Fruit fly (Drosophila melanogaster) whole organism, wandering third instar larva: Measurements from ENCODE around the gene CG13390.

Source experiments
- Abd-B ChIP-seq: fragments of >200 bp; optimal IDR thresholded peaks from 2 replicates; lab custom pipeline; 2017; ENCODE audit warnings: missing biosample characterization, missing genetic modification characterization
- CG32264 ChIP-seq: fragments of 200-800 bp; sonication (Bioruptor generic); optimal IDR thresholded peaks from 2 replicates; lab custom pipeline; 2016; ENCODE audit warnings: missing biosample characterization, missing genetic modification characterization
- CG9705 ChIP-seq: fragments of 200-800 bp; sonication (Bioruptor generic); optimal IDR thresholded peaks from 2 replicates; lab custom pipeline; 2018; ENCODE audit warnings: missing biosample characterization, mild to moderate bottlenecking, missing genetic modification characterization
- CrebA ChIP-seq: fragments of 200-800 bp; sonication (Bioruptor generic); optimal IDR thresholded peaks from 2 replicates; lab custom pipeline; 2016; ENCODE audit warnings: missing biosample characterization, mild to moderate bottlenecking, missing genetic modification characterization, borderline replicate concordance
- Dfd ChIP-seq: fragments of >200 bp; optimal IDR thresholded peaks from 2 replicates; lab custom pipeline; 2017; ENCODE audit warnings: missing biosample characterization, missing genetic modification characterization
- Dif ChIP-seq: fragments of 200-275, 200-300 bp; sonication (Bioruptor generic); optimal IDR thresholded peaks from 2 replicates; lab custom pipeline; 2018; ENCODE audit warnings: missing biosample characterization, missing genetic modification characterization; ENCODE audit not compliant: partially characterized antibody
- GATAd ChIP-seq: sonication (Bioruptor generic); optimal IDR thresholded peaks from 2 replicates; lab custom pipeline; 2016; ENCODE audit warnings: missing biosample characterization, missing genetic modification characterization
- HLH106 ChIP-seq: fragments of 200-800 bp; optimal IDR thresholded peaks from 3 replicates; lab custom pipeline; 2019; ENCODE audit warnings: missing biosample characterization, mild to moderate bottlenecking, missing genetic modification characterization, moderate library complexity
- Hnf4 ChIP-seq: fragments of 200-800 bp; sonication (Bioruptor generic); optimal IDR thresholded peaks from 2 replicates; lab custom pipeline; 2016; ENCODE audit warnings: missing biosample characterization, mild to moderate bottlenecking, missing genetic modification characterization
- Hr78 ChIP-seq: fragments of >200 bp; optimal IDR thresholded peaks from 2 replicates; lab custom pipeline; 2017; ENCODE audit warnings: missing biosample characterization, missing genetic modification characterization
- Hr83 ChIP-seq: fragments of 200-300 bp; sonication (Bioruptor generic); optimal IDR thresholded peaks from 2 replicates; lab custom pipeline; 2016; ENCODE audit warnings: missing biosample characterization, mild to moderate bottlenecking, missing genetic modification characterization, moderate library complexity; ENCODE audit not compliant: poor library complexity, severe bottlenecking
- Jra ChIP-seq: sonication (Bioruptor generic); optimal IDR thresholded peaks from 2 replicates; lab custom pipeline; 2016; ENCODE audit warnings: missing biosample characterization, missing genetic modification characterization
- Mio ChIP-seq: sonication (Bioruptor generic); optimal IDR thresholded peaks from 2 replicates; lab custom pipeline; 2016; ENCODE audit warnings: missing biosample characterization, missing genetic modification characterization
- Myc ChIP-seq: fragments of >200 bp; optimal IDR thresholded peaks from 2 replicates; lab custom pipeline; 2017
- N ChIP-seq: fragments of >200 bp; optimal IDR thresholded peaks from 2 replicates; lab custom pipeline; 2018; ENCODE audit warnings: missing biosample characterization, missing external identifiers, missing genetic modification characterization
- OdsH ChIP-seq: fragments of 200-800 bp; sonication (Bioruptor generic); optimal IDR thresholded peaks from 2 replicates; lab custom pipeline; 2016; ENCODE audit warnings: missing biosample characterization, mild to moderate bottlenecking, missing genetic modification characterization
- Rel ChIP-seq, 2 experiments: fragments of 200-800 bp; sonication (Bioruptor generic) in 1 of 2; optimal IDR thresholded peaks; 2 replicates in 1 of 2; 3 replicates in 1 of 2; lab custom pipeline; 2016 to 2019; ENCODE audit warnings: mild to moderate bottlenecking in 2 of 2, missing biosample characterization in 2 of 2, missing genetic modification characterization in 2 of 2, moderate library complexity in 1 of 2
- Sp1 ChIP-seq: fragments of 200-800 bp; sonication (Bioruptor generic); optimal IDR thresholded peaks from 3 replicates; lab custom pipeline; 2019; ENCODE audit warnings: missing biosample characterization, mild to moderate bottlenecking, missing genetic modification characterization, moderate library complexity
- Vsx2 ChIP-seq: fragments of 200-300, 225-300 bp; sonication (Bioruptor generic); optimal IDR thresholded peaks from 2 replicates; lab custom pipeline; 2018; ENCODE audit warnings: missing biosample characterization, missing genetic modification characterization; ENCODE audit not compliant: partially characterized antibody
- br ChIP-seq: fragments of 200-800 bp; sonication (Bioruptor generic); optimal IDR thresholded peaks from 2 replicates; lab custom pipeline; 2016; ENCODE audit warnings: missing biosample characterization, missing genetic modification characterization
- brk ChIP-seq: fragments of 200-800 bp; sonication (Bioruptor generic); optimal IDR thresholded peaks from 2 replicates; lab custom pipeline; 2016; ENCODE audit warnings: missing biosample characterization, mild to moderate bottlenecking, missing genetic modification characterization
- dl ChIP-seq, 2 experiments: fragments of 175-275, 200-275 bp in 1 of 2; fragments of 200-275 bp in 1 of 2; sonication (Bioruptor generic); optimal IDR thresholded peaks; lab custom pipeline; 2018; ENCODE audit warnings: mild to moderate bottlenecking in 2 of 2, missing biosample characterization in 2 of 2, missing genetic modification characterization in 2 of 2, moderate library complexity in 2 of 2; ENCODE audit not compliant: partially characterized antibody in 2 of 2, insufficient read depth in 1 of 2
- dmrt93B ChIP-seq: fragments of 200-800 bp; sonication (Bioruptor generic); optimal IDR thresholded peaks from 2 replicates; lab custom pipeline; 2018; ENCODE audit warnings: missing biosample characterization, mild to moderate bottlenecking, missing genetic modification characterization
- dsf ChIP-seq: sonication (Bioruptor generic); optimal IDR thresholded peaks from 2 replicates; lab custom pipeline; 2016; ENCODE audit warnings: missing biosample characterization, missing genetic modification characterization, borderline replicate concordance
- ey ChIP-seq: fragments of 200-800 bp; sonication (Bioruptor generic); optimal IDR thresholded peaks from 2 replicates; lab custom pipeline; 2016; ENCODE audit warnings: missing biosample characterization, missing genetic modification characterization
- foxo ChIP-seq, 2 experiments: fragments of 200-800 bp; sonication (Bioruptor generic); optimal IDR thresholded peaks; 2 replicates in 1 of 2; 3 replicates in 1 of 2; lab custom pipeline; 2016 to 2017; ENCODE audit warnings: missing biosample characterization in 2 of 2, missing genetic modification characterization in 2 of 2
- fru ChIP-seq: fragments of 200-800 bp; sonication (Bioruptor generic); optimal IDR thresholded peaks from 3 replicates; lab custom pipeline; 2016; ENCODE audit warnings: missing biosample characterization, mild to moderate bottlenecking, missing genetic modification characterization
- h ChIP-seq: fragments of 200-800 bp; sonication (Bioruptor generic); optimal IDR thresholded peaks from 3 replicates; lab custom pipeline; 2016; ENCODE audit warnings: missing biosample characterization, mild to moderate bottlenecking, missing genetic modification characterization
- jim ChIP-seq: fragments of 175-275, 200-325 bp; sonication (Bioruptor generic); optimal IDR thresholded peaks from 2 replicates; lab custom pipeline; 2016; ENCODE audit warnings: missing biosample characterization, mild to moderate bottlenecking, missing genetic modification characterization
- lola ChIP-seq: fragments of >200 bp; optimal IDR thresholded peaks from 2 replicates; lab custom pipeline; 2017; ENCODE audit warnings: missing biosample characterization, missing genetic modification characterization
- pan ChIP-seq: fragments of >200 bp; optimal IDR thresholded peaks from 2 replicates; lab custom pipeline; 2017
- psq ChIP-seq: fragments of 200-800 bp; sonication (Bioruptor generic); optimal IDR thresholded peaks from 3 replicates; lab custom pipeline; 2017; ENCODE audit warnings: missing biosample characterization, mild to moderate bottlenecking, missing genetic modification characterization, moderate library complexity
- rgr ChIP-seq: fragments of 200-800 bp; sonication (Bioruptor generic); optimal IDR thresholded peaks from 3 replicates; lab custom pipeline; 2016; ENCODE audit warnings: missing biosample characterization, mild to moderate bottlenecking, missing genetic modification characterization
- sage ChIP-seq: fragments of 200-800 bp; sonication (Bioruptor generic); optimal IDR thresholded peaks from 2 replicates; lab custom pipeline; 2016; ENCODE audit warnings: missing biosample characterization, mild to moderate bottlenecking, missing genetic modification characterization
- sv ChIP-seq: fragments of 200-800 bp; sonication (Bioruptor generic); optimal IDR thresholded peaks from 3 replicates; lab custom pipeline; 2016; ENCODE audit warnings: missing biosample characterization, missing genetic modification characterization
- tai ChIP-seq: sonication (Bioruptor generic); optimal IDR thresholded peaks from 2 replicates; lab custom pipeline; 2016; ENCODE audit warnings: missing biosample characterization, missing genetic modification characterization
- usp ChIP-seq: fragments of >200 bp; optimal IDR thresholded peaks from 2 replicates; lab custom pipeline; 2017; ENCODE audit warnings: missing biosample characterization, missing genetic modification characterization
- woc ChIP-seq: sonication (Bioruptor generic); optimal IDR thresholded peaks from 2 replicates; lab custom pipeline; 2016; ENCODE audit warnings: missing biosample characterization, mild to moderate bottlenecking, missing genetic modification characterization

CG13390 gene

dm6 chr2L:8376717-8377116 lies at the start of gene CG13390, which contains the start of gene CG17294:
TSS of gene CG13390 (minus strand) at chr2L:8376797.
TSS of gene CG17294 (plus strand) at chr2L:8377035.
- peak; percentile 89 for TF ChIP-seq jim (GFP tag; lab: Kevin White, UChicago)
- peak; percentile 95 for TF ChIP-seq GATAd
- TF ChIP-seq Hnf4 (GFP tag; lab: Kevin White, UChicago): peak; percentile 99
- TF ChIP-seq HLH106 (tag; lab: Kevin White, UChicago): peak; percentile 100
- TF ChIP-seq Vsx2 (GFP tag; lab: Kevin White, UChicago): no peak
- TF ChIP-seq ey: peak; percentile 97
- no peak for TF ChIP-seq usp (GFP tag; lab: Kevin White, UChicago)
- TF ChIP-seq sv (GFP tag; lab: Kevin White, UChicago): peak; percentile 98
- peak; percentile 100 for TF ChIP-seq rgr
- peak; percentile 85 for TF ChIP-seq Mio (GFP tag; lab: Kevin White, UChicago)
- no peak for TF ChIP-seq Myc (lab: Kevin White, UChicago)
- TF ChIP-seq sage (GFP tag; lab: Kevin White, UChicago): peak; percentile 98
- TF ChIP-seq dmrt93B (GFP tag; lab: Kevin White, UChicago): peak; percentile 99
- TF ChIP-seq Sp1 (GFP tag; lab: Kevin White, UChicago): peak; percentile 100
- peak; percentile 99 for TF ChIP-seq fru (GFP tag; lab: Kevin White, UChicago)
- no peak for TF ChIP-seq lola (GFP tag; lab: Kevin White, UChicago)
- no peak for TF ChIP-seq tai (GFP tag; lab: Kevin White, UChicago)
- peak; percentile 98 for TF ChIP-seq Jra (GFP tag; lab: Kevin White, UChicago)
- peak; percentile 97 for TF ChIP-seq br (GFP tag; lab: Kevin White, UChicago)
- peak; percentile 99 for TF ChIP-seq OdsH (GFP tag; lab: Kevin White, UChicago)
- peak; percentile 97 for TF ChIP-seq Rel (GFP tag; optimal IDR thresholded peaks at IDR 0.05; lab: Kevin White, UChicago)
- TF ChIP-seq Rel (tag; optimal IDR thresholded peaks at IDR 0.05; lab: Kevin White, UChicago): peak; percentile 95
- TF ChIP-seq Hr83: peak; percentile 83
- peak; percentile 95 for TF ChIP-seq woc (GFP tag; lab: Kevin White, UChicago)
- TF ChIP-seq foxo (GFP tag; optimal IDR thresholded peaks at IDR 0.05; lab: Kevin White, UChicago): peak; percentile 87 to 100
- TF ChIP-seq CG32264 (GFP tag; lab: Kevin White, UChicago): peak; percentile 95
- TF ChIP-seq pan: no peak
- TF ChIP-seq psq: peak; percentile 99
- peak; percentile 99 for TF ChIP-seq CG9705 (GFP tag; lab: Kevin White, UChicago)
- TF ChIP-seq Hr78: no peak
- TF ChIP-seq brk (GFP tag; lab: Kevin White, UChicago): peak; percentile 99
- no peak for TF ChIP-seq Dfd (GFP tag; lab: Kevin White, UChicago)
- peak; percentile 96 for TF ChIP-seq dsf (GFP tag; lab: Kevin White, UChicago)
- no peak for TF ChIP-seq N (GFP tag; lab: Kevin White, UChicago)
- no peak for TF ChIP-seq dl (GFP tag; optimal IDR thresholded peaks at IDR 0.05; lab: Kevin White, UChicago; ENCODE audit: insufficient read depth in 1 of 2, partially characterized antibody in 2 of 2)
- TF ChIP-seq h (GFP tag; lab: Kevin White, UChicago): peak; percentile 100
- TF ChIP-seq Dif: no peak
- TF ChIP-seq CrebA (GFP tag; lab: Kevin White, UChicago): no peak
- no peak for TF ChIP-seq Abd-B

dm6 chr2L:8425962-8426759 lies 49.6 kb upstream of the CG13390 start:
- TF ChIP-seq OdsH (GFP tag; lab: Kevin White, UChicago): no peak
- TF ChIP-seq h (GFP tag; lab: Kevin White, UChicago): no peak
- TF ChIP-seq sage (GFP tag; lab: Kevin White, UChicago): peak; percentile 17
- peak; percentile 45 for TF ChIP-seq Jra (GFP tag; lab: Kevin White, UChicago)
- TF ChIP-seq dmrt93B (GFP tag; lab: Kevin White, UChicago): no peak
- no peak for TF ChIP-seq psq
- TF ChIP-seq jim (GFP tag; lab: Kevin White, UChicago): no peak
- TF ChIP-seq Hr78: no peak
- TF ChIP-seq tai (GFP tag; lab: Kevin White, UChicago): no peak
- TF ChIP-seq usp (GFP tag; lab: Kevin White, UChicago): no peak
- TF ChIP-seq Hr83: no peak
- no peak for TF ChIP-seq GATAd
- TF ChIP-seq Hnf4 (GFP tag; lab: Kevin White, UChicago): peak; percentile 10
- TF ChIP-seq pan: no peak
- no peak for TF ChIP-seq br (GFP tag; lab: Kevin White, UChicago)
- no peak for TF ChIP-seq foxo (GFP tag; optimal IDR thresholded peaks at IDR 0.05; lab: Kevin White, UChicago)
